Worm (Caenorhabditis elegans) whole organism, mixed stage, embryonic: ENCODE measurements around the gene vps-54.

ENCODE experiments used
- ceh-43 ChIP-seq: fragments of 200-800 bp; sonication (Bioruptor generic); optimal IDR thresholded peaks from 2 replicates; lab custom pipeline; 2018; ENCODE audit warnings: mild to moderate bottlenecking, missing genetic modification characterization, moderate library complexity, missing compliant biosample characterization
- elt-3 ChIP-seq: fragments of 150-350 bp; optimal IDR thresholded peaks from 2 replicates; lab custom pipeline; 2014; ENCODE audit warnings: missing biosample characterization, missing genetic modification characterization
- flh-1 ChIP-seq: fragments of 200-800 bp; sonication (Bioruptor generic); optimal IDR thresholded peaks from 2 replicates; lab custom pipeline; 2018; ENCODE audit warnings: mild to moderate bottlenecking, missing genetic modification characterization, moderate library complexity, missing compliant biosample characterization
- lsy-2 ChIP-seq: fragments of 150-350 bp; optimal IDR thresholded peaks from 2 replicates; lab custom pipeline; 2014; ENCODE audit warnings: missing biosample characterization, missing genetic modification characterization
- mab-5 ChIP-seq: fragments of 150-350 bp; optimal IDR thresholded peaks from 2 replicates; lab custom pipeline; 2014; ENCODE audit warnings: missing biosample characterization, missing genetic modification characterization
- nhr-28 ChIP-seq: fragments of 150-350 bp; optimal IDR thresholded peaks from 2 replicates; lab custom pipeline; 2014; ENCODE audit warnings: missing biosample characterization, missing genetic modification characterization
- snpc-4 ChIP-seq: fragments of 150-350 bp; optimal IDR thresholded peaks from 2 replicates; lab custom pipeline; 2014; ENCODE audit warnings: missing biosample characterization, missing genetic modification characterization
- tbx-8 ChIP-seq: fragments of 200-800 bp; sonication (Bioruptor generic); optimal IDR thresholded peaks from 2 replicates; lab custom pipeline; 2018; ENCODE audit warnings: mild to moderate bottlenecking, missing genetic modification characterization, moderate library complexity, missing compliant biosample characterization
- unc-62 ChIP-seq: fragments of 150-350 bp; optimal IDR thresholded peaks from 2 replicates; lab custom pipeline; 2014; ENCODE audit warnings: missing biosample characterization, missing genetic modification reagents, missing genetic modification characterization
- ztf-11 ChIP-seq: fragments of 150-350 bp; optimal IDR thresholded peaks from 2 replicates; lab custom pipeline; 2014; ENCODE audit warnings: missing biosample characterization, missing genetic modification characterization

DNA sequence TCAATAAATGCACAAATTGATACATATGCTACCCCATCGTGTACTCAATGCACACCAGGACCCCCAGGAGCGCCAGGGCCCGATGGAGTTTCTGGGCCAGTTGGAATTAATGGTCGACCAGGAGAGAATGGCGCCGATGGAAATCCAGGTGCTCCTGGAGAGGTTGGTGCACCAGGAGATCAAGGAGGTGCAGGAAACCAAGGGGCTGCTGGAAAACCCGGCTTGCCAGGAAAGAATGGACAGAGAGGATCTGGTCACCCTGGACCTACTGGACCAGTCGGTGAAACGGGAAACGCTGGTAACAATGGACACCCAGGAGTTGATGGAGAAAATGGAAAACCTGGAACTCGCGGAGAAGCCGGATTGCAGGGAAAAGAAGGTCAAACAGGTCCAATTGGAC lies 14.6 kb downstream of the vps-54 start:
- no peak for TF ChIP-seq elt-3 (tag; lab: Kevin White, UChicago)
- no peak for TF ChIP-seq nhr-28 (tag; lab: Kevin White, UChicago)
- TF ChIP-seq mab-5 (tag; lab: Kevin White, UChicago): no peak
- no peak for TF ChIP-seq lsy-2 (tag; lab: Kevin White, UChicago)
- no peak for TF ChIP-seq ztf-11 (tag; lab: Kevin White, UChicago)
- no peak for TF ChIP-seq flh-1 (GFP tag; lab: Kevin White, UChicago)
- TF ChIP-seq unc-62 (GFP tag; lab: Kevin White, UChicago): no peak
- TF ChIP-seq snpc-4 (tag; lab: Kevin White, UChicago): no peak
- no peak for TF ChIP-seq tbx-8 (GFP tag; lab: Kevin White, UChicago)
- no peak for TF ChIP-seq ceh-43 (GFP tag; lab: Kevin White, UChicago)
